Fruit fly (Drosophila melanogaster): ENCODE measurements around the gene nop5.

DNA sequence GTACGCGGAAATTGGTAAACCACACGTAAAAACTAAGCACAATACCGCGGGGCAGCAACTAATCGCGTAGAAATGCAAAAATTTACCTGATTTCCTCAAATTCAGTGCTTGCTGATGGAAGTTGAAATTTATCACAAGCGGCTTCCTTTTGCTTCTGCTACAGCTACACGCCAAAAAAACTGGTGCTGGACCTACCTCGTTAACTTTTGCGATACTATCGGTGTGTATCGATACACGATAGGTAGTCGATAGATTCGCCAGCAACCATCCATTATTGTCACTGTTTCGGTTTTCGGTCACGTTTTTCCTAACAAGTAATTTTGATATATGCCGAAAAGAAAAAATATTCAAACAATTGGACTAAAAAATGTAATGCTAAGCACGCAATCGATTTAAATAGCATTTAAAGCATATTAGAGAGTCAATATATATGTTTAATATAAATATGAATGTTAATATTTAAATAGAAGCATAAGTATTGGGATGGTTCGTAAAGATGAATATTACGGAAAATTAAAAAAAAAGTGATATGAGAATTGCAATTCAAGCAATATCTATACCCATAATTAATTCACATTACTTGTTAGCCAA lies 49.0 kb upstream of the nop5 start, which contains the start of gene Sumo:
- no peak for TF ChIP-seq CG31627 (GFP tag; optimal IDR thresholded peaks at IDR 0.05)
- TF ChIP-seq CG16779 (tag; optimal IDR thresholded peaks at IDR 0.05): no peak
- no peak for TF ChIP-seq CG11762 (GFP tag; optimal IDR thresholded peaks at IDR 0.05; ENCODE audit: insufficient read depth)
- no peak for TF ChIP-seq Sox102F (GFP tag; optimal IDR thresholded peaks at IDR 0.05)
- TF ChIP-seq pdm3 (GFP tag; optimal IDR thresholded peaks at IDR 0.05): no peak
- TF ChIP-seq CG9139 (GFP tag; optimal IDR thresholded peaks at IDR 0.05): no peak
- no peak for TF ChIP-seq achi (GFP tag; optimal IDR thresholded peaks at IDR 0.05)
- no peak for TF ChIP-seq dac (GFP tag; optimal IDR thresholded peaks at IDR 0.05)
- no peak for TF ChIP-seq Hr38 (GFP tag; optimal IDR thresholded peaks at IDR 0.05)
- no peak for TF ChIP-seq Met (GFP tag; optimal IDR thresholded peaks at IDR 0.05)

All from whole organism, prepupa.